Worm (Caenorhabditis elegans): ENCODE measurements around the gene srh-62.

The srh-62 gene

ce11 chrV:392199-392678 is 10.7 kb downstream of the srh-62 start, which contains the start of gene nhr-254:
Gene nhr-254 (plus strand): TSS chrV:392628.
- TF ChIP-seq aly-1 (tag; optimal IDR thresholded peaks at IDR 0.05), result no peak
- TF ChIP-seq F13C5.2 (tag; optimal IDR thresholded peaks at IDR 0.05), result no peak
- TF ChIP-seq flt-1 (GFP tag; IDR thresholded peaks at IDR 0.05), result no peak
- TF ChIP-seq B0310.2 (tag; optimal IDR thresholded peaks at IDR 0.05), result no peak
- no peak for TF ChIP-seq pes-1 (GFP tag; IDR thresholded peaks at IDR 0.05)
- no peak for TF ChIP-seq scrt-1 (GFP tag; IDR thresholded peaks at IDR 0.05)
- TF ChIP-seq ets-7 (tag; optimal IDR thresholded peaks at IDR 0.05), result no peak
- TF ChIP-seq ceh-36 (tag; optimal IDR thresholded peaks at IDR 0.05), result no peak
- TF ChIP-seq hmbx-1 (tag; optimal IDR thresholded peaks at IDR 0.05), result no peak
- TF ChIP-seq ceh-13 (GFP tag; optimal IDR thresholded peaks at IDR 0.05), result no peak
- TF ChIP-seq sea-1 (GFP tag; conservative IDR thresholded peaks at IDR 0.05), result no peak

- TF ChIP-seq ama-1 (optimal IDR thresholded peaks at IDR 0.05) (no peak), hnd-1 (tag; optimal IDR thresholded peaks at IDR 0.05) (no peak), tra-4 (tag; optimal IDR thresholded peaks at IDR 0.05) (no peak), ceh-36 (tag; optimal IDR thresholded peaks at IDR 0.05) (no peak), ets-7 (tag; optimal IDR thresholded peaks at IDR 0.05) (no peak), ceh-13 (GFP tag; optimal IDR thresholded peaks at IDR 0.05) (no peak), B0310.2 (tag; optimal IDR thresholded peaks at IDR 0.05) (no peak), hmbx-1 (tag; optimal IDR thresholded peaks at IDR 0.05) (no peak), aly-1 (tag; optimal IDR thresholded peaks at IDR 0.05) (no peak), tbx-37 (GFP tag; conservative IDR thresholded peaks at IDR 0.05) (no peak), sea-1 (GFP tag; conservative IDR thresholded peaks at IDR 0.05) (no peak), F13C5.2 (tag; optimal IDR thresholded peaks at IDR 0.05) (no peak), tbx-11 (GFP tag; IDR thresholded peaks at IDR 0.05) (no peak), hmg-4 (GFP tag; optimal IDR thresholded peaks at IDR 0.05) (no peak), pes-1 (GFP tag; IDR thresholded peaks at IDR 0.05) (no peak), scrt-1 (GFP tag; IDR thresholded peaks at IDR 0.05) (no peak), flt-1 (GFP tag; IDR thresholded peaks at IDR 0.05) (no peak)
Observed at ce11 chrV:388397-388796, 14.5 kb downstream of the srh-62 start, which contains the start of gene ZK6.6. Gene ZK6.6 (plus strand): TSS chrV:388697.

- TF ChIP-seq ama-1 (optimal IDR thresholded peaks at IDR 0.05), result no peak
- no peak for TF ChIP-seq aly-1 (tag; optimal IDR thresholded peaks at IDR 0.05)
- no peak for TF ChIP-seq sea-1 (GFP tag; conservative IDR thresholded peaks at IDR 0.05)
- TF ChIP-seq ceh-13 (GFP tag; optimal IDR thresholded peaks at IDR 0.05), result no peak
- no peak for TF ChIP-seq scrt-1 (GFP tag; IDR thresholded peaks at IDR 0.05)
- TF ChIP-seq ceh-36 (tag; optimal IDR thresholded peaks at IDR 0.05), result no peak
- TF ChIP-seq tra-4 (tag; optimal IDR thresholded peaks at IDR 0.05), result no peak
- no peak for TF ChIP-seq tbx-11 (GFP tag; IDR thresholded peaks at IDR 0.05)
- TF ChIP-seq pes-1 (GFP tag; IDR thresholded peaks at IDR 0.05), result no peak
- no peak for TF ChIP-seq hmg-4 (GFP tag; optimal IDR thresholded peaks at IDR 0.05)
- TF ChIP-seq B0310.2 (tag; optimal IDR thresholded peaks at IDR 0.05), result no peak
- no peak for TF ChIP-seq hnd-1 (tag; optimal IDR thresholded peaks at IDR 0.05)
- no peak for TF ChIP-seq tbx-37 (GFP tag; conservative IDR thresholded peaks at IDR 0.05)
- TF ChIP-seq flt-1 (GFP tag; IDR thresholded peaks at IDR 0.05), result no peak
- TF ChIP-seq F13C5.2 (tag; optimal IDR thresholded peaks at IDR 0.05), result no peak
- TF ChIP-seq hmbx-1 (tag; optimal IDR thresholded peaks at IDR 0.05), result no peak
- no peak for TF ChIP-seq ets-7 (tag; optimal IDR thresholded peaks at IDR 0.05)
Observed at ce11 chrV:385488-385887, 17.4 kb downstream of the srh-62 start, which contains the start of gene lipl-5. Gene lipl-5 (plus strand): TSS chrV:385746.

- no peak for TF ChIP-seq F13C5.2 (tag; optimal IDR thresholded peaks at IDR 0.05)
Observed at ce11 chrV:384511-384910, 18.4 kb downstream of the srh-62 start.

DNA sequence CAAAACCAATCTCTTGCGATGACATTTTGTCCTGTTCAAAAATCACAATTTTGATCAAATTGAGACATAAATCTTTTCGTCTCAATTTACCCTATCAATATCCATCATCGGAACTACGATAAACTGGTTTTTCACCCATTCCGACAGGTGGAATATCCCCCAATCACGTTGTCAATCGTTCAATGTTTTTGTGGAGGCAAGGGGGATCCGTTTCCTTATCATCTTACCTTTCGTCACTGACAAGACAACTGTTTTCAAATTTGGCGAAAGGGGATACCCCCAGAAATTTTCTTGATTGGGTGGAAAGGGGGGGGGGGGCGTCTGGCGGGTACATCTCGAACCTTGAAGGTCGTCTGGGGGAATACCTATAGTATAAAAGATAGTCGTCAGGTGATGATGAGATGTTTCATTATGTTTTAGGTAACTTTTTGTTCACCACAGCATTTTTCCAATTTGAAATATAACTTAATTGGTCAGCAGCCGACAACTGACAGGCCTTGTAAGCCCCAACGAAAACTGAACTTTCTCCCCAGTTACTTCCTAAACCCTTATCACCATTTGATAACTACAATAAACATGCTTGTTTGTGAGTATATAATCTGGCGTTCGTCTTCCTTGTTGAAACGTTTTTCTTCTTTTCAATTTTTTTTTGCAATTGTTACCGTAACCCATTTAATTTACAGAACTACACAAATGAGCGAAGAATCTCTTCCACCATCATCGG is 21.5 kb downstream of the srh-62 start, which contains the start of gene ZK6.8:
ZK6.8 (plus strand) TSS at position 682 of the 724 bp plus-strand sequence.
- TF ChIP-seq ama-1 (optimal IDR thresholded peaks at IDR 0.05) (no peak), ceh-36 (tag; optimal IDR thresholded peaks at IDR 0.05) (no peak), ceh-13 (GFP tag; optimal IDR thresholded peaks at IDR 0.05) (no peak), sea-1 (GFP tag; conservative IDR thresholded peaks at IDR 0.05) (no peak), tra-4 (tag; optimal IDR thresholded peaks at IDR 0.05) (no peak), aly-1 (tag; optimal IDR thresholded peaks at IDR 0.05) (no peak), hmbx-1 (tag; optimal IDR thresholded peaks at IDR 0.05) (no peak), F13C5.2 (tag; optimal IDR thresholded peaks at IDR 0.05) (no peak), hmg-4 (GFP tag; optimal IDR thresholded peaks at IDR 0.05) (no peak), B0310.2 (tag; optimal IDR thresholded peaks at IDR 0.05) (no peak), pes-1 (GFP tag; IDR thresholded peaks at IDR 0.05) (no peak), ets-7 (tag; optimal IDR thresholded peaks at IDR 0.05) (no peak)

ce11 chrV:380186-380585 is 22.7 kb downstream of the srh-62 start, which contains the start of gene mltn-8:
Gene mltn-8 (minus strand): TSS chrV:380286.
- TF ChIP-seq flt-1 (GFP tag; IDR thresholded peaks at IDR 0.05) (no peak), aly-1 (tag; optimal IDR thresholded peaks at IDR 0.05) (no peak), hmg-4 (GFP tag; optimal IDR thresholded peaks at IDR 0.05) (no peak), sea-1 (GFP tag; conservative IDR thresholded peaks at IDR 0.05) (no peak), ama-1 (optimal IDR thresholded peaks at IDR 0.05) (no peak), tbx-11 (GFP tag; IDR thresholded peaks at IDR 0.05) (no peak), hmbx-1 (tag; optimal IDR thresholded peaks at IDR 0.05) (no peak), tbx-37 (GFP tag; conservative IDR thresholded peaks at IDR 0.05) (no peak), pes-1 (GFP tag; IDR thresholded peaks at IDR 0.05) (no peak), ceh-13 (GFP tag; optimal IDR thresholded peaks at IDR 0.05) (no peak), ceh-36 (tag; optimal IDR thresholded peaks at IDR 0.05) (no peak), tra-4 (tag; optimal IDR thresholded peaks at IDR 0.05) (no peak), F13C5.2 (tag; optimal IDR thresholded peaks at IDR 0.05) (no peak), ets-7 (tag; optimal IDR thresholded peaks at IDR 0.05) (no peak), scrt-1 (GFP tag; IDR thresholded peaks at IDR 0.05) (no peak)

DNA sequence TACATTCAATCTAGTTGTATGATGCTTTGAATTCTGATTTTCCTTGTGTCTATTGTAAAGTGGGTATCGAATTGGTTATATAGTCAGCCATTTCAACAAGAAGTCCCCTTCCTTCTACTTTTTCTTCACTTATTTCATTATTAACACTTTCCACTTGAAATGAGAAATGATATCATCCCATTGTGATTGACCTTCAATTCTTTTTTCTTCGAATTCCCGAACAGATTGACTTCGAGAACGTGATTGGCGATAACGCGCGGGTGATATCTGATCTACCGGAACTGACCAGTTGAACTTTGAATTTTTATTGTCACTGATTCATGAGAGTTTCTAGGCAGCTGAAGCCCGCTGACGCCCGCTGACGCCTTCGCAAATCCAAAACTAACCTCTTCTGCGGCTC is 24.7 kb downstream of the srh-62 start:
- TF ChIP-seq flt-1 (GFP tag; IDR thresholded peaks at IDR 0.05) (no peak), scrt-1 (GFP tag; IDR thresholded peaks at IDR 0.05) (no peak), tra-4 (tag; optimal IDR thresholded peaks at IDR 0.05) (no peak), pes-1 (GFP tag; IDR thresholded peaks at IDR 0.05) (no peak), hmbx-1 (tag; optimal IDR thresholded peaks at IDR 0.05) (no peak), ceh-13 (GFP tag; optimal IDR thresholded peaks at IDR 0.05) (no peak), hmg-4 (GFP tag; optimal IDR thresholded peaks at IDR 0.05) (no peak), ets-7 (tag; optimal IDR thresholded peaks at IDR 0.05) (no peak), aly-1 (tag; optimal IDR thresholded peaks at IDR 0.05) (no peak), F13C5.2 (tag; optimal IDR thresholded peaks at IDR 0.05) (no peak), tbx-37 (GFP tag; conservative IDR thresholded peaks at IDR 0.05) (no peak), sea-1 (GFP tag; conservative IDR thresholded peaks at IDR 0.05) (no peak), B0310.2 (tag; optimal IDR thresholded peaks at IDR 0.05) (no peak)
